Fruit fly (Drosophila melanogaster) whole organism, embryonic: Measurements from ENCODE around the gene mRRF2.

Source experiments
- B-H1 ChIP-seq: fragments of 200-800 bp; sonication (Bioruptor generic); IDR thresholded peaks from 3 replicates; pipeline ENCODE4 v1.3.6; 2022; ENCODE audit warnings: missing biosample characterization, missing genetic modification characterization
- CG6683 ChIP-seq: fragments of 200-800 bp; sonication (Bioruptor generic); optimal IDR thresholded peaks from 2 replicates; lab custom pipeline; 2017; ENCODE audit warnings: missing biosample characterization, mild to moderate bottlenecking, missing genetic modification characterization, missing genetic modification reagents
- CG6854 ChIP-seq: fragments of 200-800 bp; sonication (Bioruptor generic); optimal IDR thresholded peaks from 3 replicates; lab custom pipeline; 2017; ENCODE audit warnings: missing biosample characterization, mild to moderate bottlenecking, missing genetic modification characterization
- Fer2 ChIP-seq: fragments of 200-800 bp; sonication (Bioruptor generic); optimal IDR thresholded peaks from 2 replicates; lab custom pipeline; 2018; ENCODE audit warnings: missing biosample characterization, mild to moderate bottlenecking, missing genetic modification characterization, moderate library complexity
- Sox102F ChIP-seq: fragments of 200-800 bp; sonication (Bioruptor generic); optimal IDR thresholded peaks from 2 replicates; lab custom pipeline; 2018; ENCODE audit warnings: missing biosample characterization, mild to moderate bottlenecking, missing genetic modification characterization, moderate library complexity
- fu2 ChIP-seq: fragments of 200-800 bp; sonication (Bioruptor generic); optimal IDR thresholded peaks from 2 replicates; lab custom pipeline; 2016; ENCODE audit warnings: missing biosample characterization, missing genetic modification characterization
- pros ChIP-seq: fragments of 200-800 bp; sonication (Bioruptor generic); optimal IDR thresholded peaks from 3 replicates; lab custom pipeline; 2019; ENCODE audit warnings: missing biosample characterization, mild to moderate bottlenecking, missing genetic modification characterization, moderate library complexity
- trh ChIP-seq: fragments of 200-800 bp; sonication (Bioruptor generic); optimal IDR thresholded peaks from 2 replicates; lab custom pipeline; 2016; ENCODE audit warnings: missing biosample characterization, missing genetic modification characterization
- usp ChIP-seq: fragments of >200 bp; optimal IDR thresholded peaks from 2 replicates; lab custom pipeline; 2017; ENCODE audit warnings: missing biosample characterization, missing genetic modification characterization
- wor ChIP-seq: fragments of 200-800 bp; sonication (Bioruptor generic); IDR thresholded peaks from 2 replicates; pipeline ENCODE4 v1.3.6; 2022; ENCODE audit warnings: missing biosample characterization, missing genetic modification characterization

- TF ChIP-seq Sox102F (GFP tag; lab: Kevin White, UChicago) (peak; percentile 87), wor (GFP tag; lab: Robert Waterston, UW) (peak; percentile 69; the same call in 1 of the 2 replicates), pros (no peak), CG6854 (GFP tag; lab: Kevin White, UChicago) (no peak), B-H1 (peak; percentile 78), trh (GFP tag; lab: Kevin White, UChicago) (no peak), Fer2 (no peak), usp (GFP tag; lab: Kevin White, UChicago) (no peak), fu2 (GFP tag; lab: Kevin White, UChicago) (no peak), CG6683 (GFP tag; lab: Kevin White, UChicago) (peak; percentile 27)
These were observed 16.0 kb upstream of the mRRF2 start for dm6 chr3R:22597344-22597954.
